Fruit fly (Drosophila melanogaster): ENCODE results near the gene CG43335.
A peak's percentile ranks its signal among the peaks of the same experiment; 100 is the strongest.

The CG43335 gene

dm6 chr3R:15634135-15634534 lies 1.1 kb upstream of the CG43335 start (continued):
- TF ChIP-seq Hr39 (GFP tag; optimal IDR thresholded peaks at IDR 0.05) (peak; percentile 68), Eip93F (GFP tag; optimal IDR thresholded peaks at IDR 0.05) (peak; percentile 11), Sox14 (GFP tag; optimal IDR thresholded peaks at IDR 0.05) (peak; percentile 76), OdsH (GFP tag; optimal IDR thresholded peaks at IDR 0.05) (peak; percentile 66), spab (GFP tag; optimal IDR thresholded peaks at IDR 0.05) (peak; percentile 52), achi (GFP tag; optimal IDR thresholded peaks at IDR 0.05) (peak; percentile 64), dsx (GFP tag; optimal IDR thresholded peaks at IDR 0.05; ENCODE audit: poor library complexity, severe bottlenecking) (peak; percentile 59), Sox15 (GFP tag; optimal IDR thresholded peaks at IDR 0.05) (peak; percentile 48), Eip78C (GFP tag) (peak; percentile 94), CG6163 (GFP tag; IDR thresholded peaks at IDR 0.05) (peak; percentile 71), cyc (GFP tag; optimal IDR thresholded peaks at IDR 0.05) (peak; percentile 64), salr (GFP tag; optimal IDR thresholded peaks at IDR 0.05) (peak; percentile 8 to 45)

dm6 chr3R:15636868-15637267 lies 1.6 kb downstream of the CG43335 start, which contains the start of gene CG43336:
Gene CG43336, plus strand, starts transcription at chr3R:15637168.
- TF ChIP-seq CG8119 (GFP tag; IDR thresholded peaks at IDR 0.05) = no peak
- no peak for TF ChIP-seq Hr38 (GFP tag; optimal IDR thresholded peaks at IDR 0.05)
- no peak for TF ChIP-seq CG11762 (GFP tag; optimal IDR thresholded peaks at IDR 0.05; ENCODE audit: insufficient read depth)
- no peak for TF ChIP-seq Ets96B (tag; optimal IDR thresholded peaks at IDR 0.05)
- TF ChIP-seq esn (GFP tag; optimal IDR thresholded peaks at IDR 0.05) = no peak
- no peak for TF ChIP-seq CG3032 (tag; optimal IDR thresholded peaks at IDR 0.05)
- TF ChIP-seq OdsH (GFP tag; optimal IDR thresholded peaks at IDR 0.05) = no peak
- no peak for TF ChIP-seq CG6792 (GFP tag; optimal IDR thresholded peaks at IDR 0.05)
- no peak for TF ChIP-seq CG15336 (GFP tag; IDR thresholded peaks at IDR 0.05)
- TF ChIP-seq svp (GFP tag) = no peak

dm6 chr3R:15640006-15640405 lies 4.7 kb downstream of the CG43335 start:
- TF ChIP-seq Gug (GFP tag; IDR thresholded peaks at IDR 0.05) (no peak), CG34406 (GFP tag; optimal IDR thresholded peaks at IDR 0.05) (no peak), topi (GFP tag; optimal IDR thresholded peaks at IDR 0.05) (no peak), vri (GFP tag; optimal IDR thresholded peaks at IDR 0.05) (no peak), Hr4 (GFP tag; optimal IDR thresholded peaks at IDR 0.05) (no peak), CG8319 (GFP tag; optimal IDR thresholded peaks at IDR 0.05) (no peak), cyc (GFP tag; optimal IDR thresholded peaks at IDR 0.05) (no peak), Smox (GFP tag; optimal IDR thresholded peaks at IDR 0.05) (no peak), Ets21C (GFP tag; optimal IDR thresholded peaks at IDR 0.05) (no peak), CG11294 (GFP tag; IDR thresholded peaks at IDR 0.05) (no peak), spab (GFP tag; optimal IDR thresholded peaks at IDR 0.05) (no peak), OdsH (GFP tag; optimal IDR thresholded peaks at IDR 0.05) (no peak), CG3032 (tag; optimal IDR thresholded peaks at IDR 0.05) (no peak), CG11762 (GFP tag; optimal IDR thresholded peaks at IDR 0.05; ENCODE audit: insufficient read depth) (no peak), CG1621 (tag; optimal IDR thresholded peaks at IDR 0.05) (no peak)

dm6 chr3R:15641320-15641952 lies 6.2 kb downstream of the CG43335 start:
- TF ChIP-seq Gug (GFP tag; IDR thresholded peaks at IDR 0.05) (no peak), net (GFP tag; optimal IDR thresholded peaks at IDR 0.05) (no peak), CG15336 (GFP tag; IDR thresholded peaks at IDR 0.05) (no peak), fd85E (GFP tag; optimal IDR thresholded peaks at IDR 0.05) (no peak), esn (GFP tag; optimal IDR thresholded peaks at IDR 0.05) (no peak), Eip78C (GFP tag) (peak; percentile 3), CG4318 (GFP tag; optimal IDR thresholded peaks at IDR 0.05) (no peak), CG10669 (GFP tag; optimal IDR thresholded peaks at IDR 0.05) (no peak), Smox (GFP tag; optimal IDR thresholded peaks at IDR 0.05) (no peak)

All from whole organism, prepupa.